Fruit fly (Drosophila melanogaster) whole organism, pupa: ENCODE results near the gene CG15480.

Source experiments
- CG10348 ChIP-seq: fragments of 200-800 bp; sonication (Bioruptor generic); IDR thresholded peaks from 2 replicates; pipeline ENCODE4 v1.3.6; 2022; ENCODE audit warnings: missing biosample characterization, missing genetic modification characterization
- CG12605 ChIP-seq: fragments of 200-800 bp; sonication (Bioruptor generic); IDR thresholded peaks from 2 replicates; pipeline ENCODE4 v1.3.6; 2022; ENCODE audit warnings: missing biosample characterization, missing genetic modification characterization
- CG13204 ChIP-seq: fragments of 200-800 bp; sonication (Bioruptor generic); optimal IDR thresholded peaks from 2 replicates; lab custom pipeline; 2018; ENCODE audit warnings: missing biosample characterization, mild to moderate bottlenecking, missing genetic modification characterization, moderate library complexity
- CG14655 ChIP-seq: fragments of 200-800 bp; sonication (Bioruptor generic); optimal IDR thresholded peaks from 3 replicates; lab custom pipeline; 2017; ENCODE audit warnings: mild to moderate bottlenecking, missing biosample characterization, missing genetic modification reagents, missing genetic modification characterization
- CG15710 ChIP-seq: fragments of 200-800 bp; sonication (Bioruptor generic); optimal IDR thresholded peaks from 2 replicates; lab custom pipeline; 2018; ENCODE audit warnings: missing biosample characterization, mild to moderate bottlenecking, missing genetic modification characterization, moderate library complexity
- CG17806 ChIP-seq: fragments of 200-800 bp; sonication (Bioruptor generic); optimal IDR thresholded peaks from 2 replicates; lab custom pipeline; 2018; ENCODE audit warnings: missing biosample characterization, mild to moderate bottlenecking, missing genetic modification characterization, moderate library complexity
- CG32121 ChIP-seq: fragments of 200-800 bp; sonication (Bioruptor generic); IDR thresholded peaks from 2 replicates; pipeline ENCODE4 v1.3.6; 2022; ENCODE audit warnings: missing biosample characterization, missing genetic modification characterization
- CG34367 ChIP-seq: fragments of 200-800 bp; sonication (Bioruptor generic); optimal IDR thresholded peaks from 2 replicates; lab custom pipeline; 2018; ENCODE audit warnings: missing biosample characterization, mild to moderate bottlenecking, missing genetic modification characterization
- CG4496 ChIP-seq: fragments of 200-800 bp; sonication (Bioruptor generic); IDR thresholded peaks from 3 replicates; pipeline ENCODE4 v1.3.6; 2022; ENCODE audit warnings: missing biosample characterization, missing genetic modification characterization
- CG8159 ChIP-seq: fragments of 200-800 bp; sonication (Bioruptor generic); optimal IDR thresholded peaks from 3 replicates; lab custom pipeline; 2018; ENCODE audit warnings: missing biosample characterization, mild to moderate bottlenecking, missing genetic modification characterization, moderate library complexity
- CG8301 ChIP-seq: fragments of 200-800 bp; sonication (Bioruptor generic); optimal IDR thresholded peaks from 2 replicates; lab custom pipeline; 2018; ENCODE audit warnings: missing biosample characterization, mild to moderate bottlenecking, missing genetic modification characterization
- CG9948 ChIP-seq: fragments of 200-800 bp; sonication (Bioruptor generic); optimal IDR thresholded peaks from 2 replicates; lab custom pipeline; 2018; ENCODE audit warnings: missing biosample characterization, mild to moderate bottlenecking, missing genetic modification characterization, moderate library complexity
- D1 ChIP-seq: fragments of 200-800 bp; sonication (Bioruptor generic); optimal IDR thresholded peaks from 2 replicates; lab custom pipeline; 2018; ENCODE audit warnings: missing biosample characterization, mild to moderate bottlenecking, missing genetic modification characterization, moderate library complexity
- EcR ChIP-seq: fragments of 200-800 bp; sonication (Bioruptor generic); optimal IDR thresholded peaks from 3 replicates; lab custom pipeline; 2019; ENCODE audit warnings: missing biosample characterization, missing genetic modification characterization, mild to moderate bottlenecking, moderate library complexity, missing genetic modification reagents
- Ets98B ChIP-seq: fragments of 200-800 bp; sonication (Bioruptor generic); IDR thresholded peaks from 2 replicates; pipeline ENCODE4 v1.3.6; 2022; ENCODE audit warnings: missing biosample characterization, missing genetic modification characterization
- Pif1A ChIP-seq: fragments of 200-800 bp; sonication (Bioruptor generic); optimal IDR thresholded peaks from 3 replicates; lab custom pipeline; 2016; ENCODE audit warnings: missing biosample characterization, missing genetic modification characterization
- Pif1B ChIP-seq: fragments of 200-800 bp; sonication (Bioruptor generic); optimal IDR thresholded peaks from 3 replicates; lab custom pipeline; 2016; ENCODE audit warnings: missing biosample characterization, missing genetic modification characterization
- Snoo ChIP-seq: fragments of 200-800 bp; sonication (Bioruptor generic); optimal IDR thresholded peaks from 3 replicates; lab custom pipeline; 2017; ENCODE audit warnings: missing biosample characterization, mild to moderate bottlenecking, missing genetic modification characterization, inconsistent platforms
- fd96Ca ChIP-seq: fragments of 200-800 bp; sonication (Bioruptor generic); IDR thresholded peaks from 3 replicates; pipeline ENCODE4 v1.3.6; 2022; ENCODE audit warnings: missing biosample characterization, missing genetic modification characterization
- gl ChIP-seq: fragments of 200-800 bp; sonication (Bioruptor generic); optimal IDR thresholded peaks from 2 replicates; lab custom pipeline; 2018; ENCODE audit warnings: missing biosample characterization, mild to moderate bottlenecking, missing genetic modification characterization
- rn ChIP-seq: fragments of 200-800 bp; sonication (Bioruptor generic); IDR thresholded peaks from 2 replicates; pipeline ENCODE4 v1.3.6; 2022; ENCODE audit warnings: missing biosample characterization, missing genetic modification characterization

The CG15480 gene

DNA sequence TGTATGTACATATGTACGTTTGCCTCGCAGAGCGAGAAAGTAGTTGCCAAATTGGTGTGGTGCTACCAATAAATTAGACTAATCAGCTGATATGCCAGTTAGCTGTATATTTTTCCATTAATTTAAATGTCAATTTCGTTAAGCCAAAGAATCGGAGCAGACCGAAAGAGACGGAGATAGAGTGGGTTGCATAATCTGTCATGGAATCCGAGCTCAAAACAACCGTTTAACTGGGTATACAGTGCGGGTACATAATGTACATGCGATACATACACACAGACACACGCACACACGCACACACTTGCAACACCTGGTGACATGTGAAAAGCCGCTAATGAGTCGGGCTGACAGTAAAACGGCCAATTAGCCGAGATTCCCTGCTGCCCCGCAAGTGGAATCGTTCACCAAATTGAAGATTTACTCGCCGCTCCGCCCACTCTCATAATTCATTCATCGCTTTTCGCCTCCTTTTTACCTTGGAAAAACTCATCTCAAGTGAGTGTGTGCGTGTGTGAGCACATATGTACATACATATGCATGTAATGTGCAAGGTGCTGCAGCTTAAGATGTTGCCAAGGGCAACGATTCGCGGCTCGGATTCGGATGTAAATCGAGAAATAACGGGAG lies 33.9 kb downstream of the CG15480 start:
- TF ChIP-seq EcR (GFP tag; lab: Kevin White, UChicago) = no peak
- no peak for TF ChIP-seq CG13204
- TF ChIP-seq D1 = no peak
- no peak for TF ChIP-seq Ets98B (GFP tag; lab: Robert Waterston, UW)
- TF ChIP-seq fd96Ca (GFP tag; lab: Robert Waterston, UW) = no peak
- no peak for TF ChIP-seq CG32121 (GFP tag; lab: Robert Waterston, UW)
- TF ChIP-seq CG10348 = no peak
- no peak for TF ChIP-seq CG9948
- no peak for TF ChIP-seq gl (tag; lab: Kevin White, UChicago)
- TF ChIP-seq CG14655 (GFP tag; lab: Kevin White, UChicago) = no peak
- no peak for TF ChIP-seq CG12605 (GFP tag; lab: Robert Waterston, UW)
- no peak for TF ChIP-seq CG15710
- TF ChIP-seq CG8301 (tag; lab: Kevin White, UChicago) = no peak
- TF ChIP-seq CG17806 (tag; lab: Kevin White, UChicago) = no peak
- TF ChIP-seq Pif1A (GFP tag; lab: Kevin White, UChicago) = no peak
- TF ChIP-seq CG34367 (tag; lab: Kevin White, UChicago) = no peak
- TF ChIP-seq Pif1B (GFP tag; lab: Kevin White, UChicago) = no peak

- TF ChIP-seq CG10348 (no peak), EcR (GFP tag; lab: Kevin White, UChicago) (peak; percentile 91), Snoo (tag; lab: Kevin White, UChicago) (no peak)
Observed at dm6 chr2L:13190534-13190933, 34.5 kb downstream of the CG15480 start.

- TF ChIP-seq CG8301 (tag; lab: Kevin White, UChicago) = no peak
- no peak for TF ChIP-seq CG32121 (GFP tag; lab: Robert Waterston, UW)
- TF ChIP-seq EcR (GFP tag; lab: Kevin White, UChicago) = no peak
- TF ChIP-seq CG15710 = no peak
- no peak for TF ChIP-seq D1
Observed at dm6 chr2L:13183150-13183549, 41.9 kb downstream of the CG15480 start, which contains the start of gene Rsph1. TSS of gene Rsph1 (plus strand) at chr2L:13183450.

DNA sequence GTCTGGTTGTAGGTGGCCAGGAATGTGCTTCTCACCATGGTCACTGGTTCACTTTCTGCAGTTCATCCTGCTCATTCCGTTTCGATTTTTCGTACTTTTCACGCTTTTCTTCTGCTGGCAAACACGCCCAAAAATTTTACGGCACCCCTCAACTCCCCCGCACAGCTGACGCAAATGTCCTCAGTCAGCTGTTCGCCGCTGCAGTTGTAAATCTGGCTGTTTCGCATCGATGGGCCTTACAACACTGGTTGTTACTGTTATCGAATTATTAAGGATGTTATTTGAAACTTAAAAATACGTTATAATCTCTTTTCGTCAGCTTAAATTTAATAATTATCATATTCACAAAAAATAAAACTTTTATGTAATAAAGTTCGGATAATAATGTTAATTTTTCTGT lies 42.7 kb downstream of the CG15480 start, which contains the start of gene Mgat3:
Mgat3 (minus strand) TSS at position 182 of the 400 bp plus-strand sequence.
- TF ChIP-seq CG34367 (tag; lab: Kevin White, UChicago) (no peak), CG13204 (no peak), Pif1A (GFP tag; lab: Kevin White, UChicago) (no peak), rn (GFP tag; lab: Robert Waterston, UW) (no peak), Ets98B (GFP tag; lab: Robert Waterston, UW) (no peak), CG12605 (GFP tag; lab: Robert Waterston, UW) (no peak), gl (tag; lab: Kevin White, UChicago) (no peak), D1 (no peak), fd96Ca (GFP tag; lab: Robert Waterston, UW) (no peak), Snoo (tag; lab: Kevin White, UChicago) (no peak), CG8301 (tag; lab: Kevin White, UChicago) (no peak)

DNA sequence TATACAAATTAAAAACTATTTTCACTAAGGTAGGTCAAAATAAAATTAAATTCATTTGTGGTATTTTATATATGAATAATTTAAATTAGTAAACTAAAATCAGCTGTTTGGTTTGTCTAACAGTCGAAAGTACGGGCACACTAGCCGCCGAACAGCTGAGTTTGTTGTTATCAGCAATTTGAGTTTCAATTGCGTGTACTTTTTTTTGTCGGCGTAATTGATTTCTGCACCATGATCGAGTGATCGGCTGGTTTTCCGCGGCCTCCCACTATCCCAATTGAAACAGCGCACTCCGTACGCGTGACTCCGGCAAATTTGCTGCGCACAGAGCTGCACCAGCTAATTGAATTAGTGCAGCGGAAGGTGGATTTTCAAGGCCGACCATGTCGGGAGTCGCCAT lies 46.0 kb downstream of the CG15480 start, which contains the start of gene Alg7:
Alg7 (plus strand) TSS at position 153 of the 400 bp plus-strand sequence.
- TF ChIP-seq CG17806 (tag; lab: Kevin White, UChicago) = no peak
- TF ChIP-seq EcR (GFP tag; lab: Kevin White, UChicago) = no peak
- TF ChIP-seq rn (GFP tag; lab: Robert Waterston, UW) = no peak
- TF ChIP-seq D1 = no peak
- no peak for TF ChIP-seq CG4496 (GFP tag; lab: Robert Waterston, UW)

dm6 chr2L:13176701-13177249 lies 48.3 kb downstream of the CG15480 start, which contains the start of the genes Sfmbt and CG5439:
TSS of gene Sfmbt (minus strand) at chr2L:13176785.
TSS of gene CG5439 (plus strand) at chr2L:13177150.
- no peak for TF ChIP-seq CG14655 (GFP tag; lab: Kevin White, UChicago)
- TF ChIP-seq CG4496 (GFP tag; lab: Robert Waterston, UW) = peak; percentile 43; the same call in 1 of the 3 replicates
- TF ChIP-seq CG13204 = no peak
- peak; percentile 66; the same call in 2 of the 3 replicates for TF ChIP-seq fd96Ca (GFP tag; lab: Robert Waterston, UW)
- peak; percentile 51 for TF ChIP-seq CG9948
- no peak for TF ChIP-seq gl (tag; lab: Kevin White, UChicago)
- TF ChIP-seq Ets98B (GFP tag; lab: Robert Waterston, UW) = no peak
- TF ChIP-seq CG32121 (GFP tag; lab: Robert Waterston, UW) = 0 out of 2 replicates have a peak, but pooled peaks have one; percentile 23
- peak; percentile 71 for TF ChIP-seq Snoo (tag; lab: Kevin White, UChicago)
- peak; percentile 39 for TF ChIP-seq rn (GFP tag; lab: Robert Waterston, UW)
- no peak for TF ChIP-seq CG12605 (GFP tag; lab: Robert Waterston, UW)
- no peak for TF ChIP-seq CG10348
- TF ChIP-seq CG8301 (tag; lab: Kevin White, UChicago) = no peak
- TF ChIP-seq CG8159 = peak; percentile 62
- TF ChIP-seq EcR (GFP tag; lab: Kevin White, UChicago) = no peak
- TF ChIP-seq CG34367 (tag; lab: Kevin White, UChicago) = peak; percentile 8
- TF ChIP-seq CG15710 = peak; percentile 68
- TF ChIP-seq CG17806 (tag; lab: Kevin White, UChicago) = peak; percentile 53
- TF ChIP-seq, all 21 proteins: peak for 10
